Worm (Caenorhabditis elegans) whole organism, mixed stage, embryonic: ENCODE results near the gene Y62H9A.14.

Experiments used
- blmp-1 ChIP-seq: fragments of 150-350 bp; optimal IDR thresholded peaks from 2 replicates; lab custom pipeline; 2014; ENCODE audit warnings: missing biosample characterization, missing genetic modification characterization
- ceh-39 ChIP-seq: fragments of 150-350 bp; optimal IDR thresholded peaks from 2 replicates; lab custom pipeline; 2014; ENCODE audit warnings: missing biosample characterization, missing genetic modification characterization
- ces-1 ChIP-seq: fragments of 150-350 bp; optimal IDR thresholded peaks from 2 replicates; lab custom pipeline; 2014; ENCODE audit warnings: missing biosample characterization, missing genetic modification reagents, missing genetic modification characterization
- elt-3 ChIP-seq: fragments of 150-350 bp; optimal IDR thresholded peaks from 2 replicates; lab custom pipeline; 2014; ENCODE audit warnings: missing biosample characterization, missing genetic modification characterization
- ham-2 ChIP-seq: fragments of 200-800 bp; sonication (Bioruptor generic); optimal IDR thresholded peaks from 2 replicates; lab custom pipeline; 2018; ENCODE audit warnings: mild to moderate bottlenecking, missing genetic modification characterization, missing compliant biosample characterization
- hlh-1 ChIP-seq: fragments of 150-350 bp; optimal IDR thresholded peaks from 2 replicates; lab custom pipeline; 2014; ENCODE audit warnings: missing biosample characterization, missing genetic modification reagents, missing genetic modification characterization
- lsy-2 ChIP-seq: fragments of 150-350 bp; optimal IDR thresholded peaks from 2 replicates; lab custom pipeline; 2014; ENCODE audit warnings: missing biosample characterization, missing genetic modification characterization
- nhr-12 ChIP-seq: fragments of 150-350 bp; optimal IDR thresholded peaks from 2 replicates; lab custom pipeline; 2014; ENCODE audit warnings: missing biosample characterization, missing genetic modification characterization
- pha-4 ChIP-seq: fragments of 150-350 bp; optimal IDR thresholded peaks from 2 replicates; lab custom pipeline; 2018; ENCODE audit warnings: missing biosample characterization, missing genetic modification reagents, missing genetic modification characterization
- unc-62 ChIP-seq: fragments of 150-350 bp; optimal IDR thresholded peaks from 2 replicates; lab custom pipeline; 2014; ENCODE audit warnings: missing biosample characterization, missing genetic modification reagents, missing genetic modification characterization

- TF ChIP-seq nhr-12 (no peak), ceh-39 (tag; lab: Kevin White, UChicago) (no peak), hlh-1 (tag; lab: Kevin White, UChicago) (no peak), elt-3 (tag; lab: Kevin White, UChicago) (no peak), pha-4 (no peak), ces-1 (no peak), unc-62 (GFP tag; lab: Kevin White, UChicago) (no peak), ham-2 (no peak), blmp-1 (no peak), lsy-2 (tag; lab: Kevin White, UChicago) (no peak)
Measured at ce11 chrX:11917994-11918393, 3.0 kb upstream of the Y62H9A.14 start, which contains the start of gene Y62H9A.16.
